Fruit fly (Drosophila melanogaster) whole organism, embryonic: ENCODE data around the gene WASp.
A peak's percentile ranks its signal among the peaks of the same experiment; 100 is the strongest.

Experiments
- Abd-B ChIP-seq: fragments of 200-800 bp; sonication (Bioruptor generic); optimal IDR thresholded peaks from 2 replicates; lab custom pipeline; 2018; ENCODE audit warnings: missing biosample characterization, mild to moderate bottlenecking, missing genetic modification characterization, moderate library complexity
- Blimp-1 ChIP-seq: fragments of 200-800 bp; sonication (Bioruptor generic); optimal IDR thresholded peaks from 3 replicates; lab custom pipeline; 2018; ENCODE audit warnings: missing biosample characterization, missing genetic modification characterization, mild to moderate bottlenecking, moderate library complexity, missing genetic modification reagents
- BtbVII ChIP-seq: fragments of 200-800 bp; sonication (Bioruptor generic); optimal IDR thresholded peaks from 3 replicates; lab custom pipeline; 2017; ENCODE audit warnings: missing biosample characterization, mild to moderate bottlenecking, missing genetic modification characterization
- CG10209 ChIP-seq: fragments of 200-800 bp; sonication (Bioruptor generic); optimal IDR thresholded peaks from 3 replicates; lab custom pipeline; 2017; ENCODE audit warnings: missing biosample characterization, mild to moderate bottlenecking, missing genetic modification characterization, missing genetic modification reagents
- CG11560 ChIP-seq: fragments of 200-800 bp; sonication (Bioruptor generic); IDR thresholded peaks from 3 replicates; pipeline ENCODE4 v1.3.6; 2022; ENCODE audit warnings: missing biosample characterization, missing genetic modification characterization
- CG12659 ChIP-seq: fragments of 200-800 bp; sonication (Bioruptor generic); optimal IDR thresholded peaks from 3 replicates; lab custom pipeline; 2017; ENCODE audit warnings: mild to moderate bottlenecking, missing biosample characterization, missing genetic modification reagents, missing genetic modification characterization
- CG2120 ChIP-seq: fragments of 200-800 bp; sonication (Bioruptor generic); optimal IDR thresholded peaks from 3 replicates; lab custom pipeline; 2016; ENCODE audit warnings: missing biosample characterization, missing genetic modification characterization
- CG2199 ChIP-seq: fragments of 200-800 bp; sonication (Bioruptor generic); IDR thresholded peaks from 3 replicates; pipeline ENCODE4 v1.3.6; 2022; ENCODE audit warnings: missing biosample characterization, missing genetic modification characterization
- CG31365 ChIP-seq: fragments of 200-800 bp; sonication (Bioruptor generic); optimal IDR thresholded peaks from 2 replicates; lab custom pipeline; 2018; ENCODE audit warnings: missing biosample characterization, mild to moderate bottlenecking, missing genetic modification characterization
- CG31441 ChIP-seq: fragments of 200-800 bp; sonication (Bioruptor generic); IDR thresholded peaks from 2 replicates; pipeline ENCODE4 v1.3.6; 2022; ENCODE audit warnings: missing biosample characterization, missing genetic modification characterization
- CG3995 ChIP-seq: fragments of 200-800 bp; sonication (Bioruptor generic); optimal IDR thresholded peaks from 3 replicates; lab custom pipeline; 2016; ENCODE audit warnings: missing biosample characterization, missing genetic modification characterization
- CG4328 ChIP-seq: fragments of 200-800 bp; sonication (Bioruptor generic); optimal IDR thresholded peaks from 3 replicates; lab custom pipeline; 2017; ENCODE audit warnings: missing biosample characterization, missing genetic modification reagents, missing genetic modification characterization
- CG4360 ChIP-seq: fragments of 200-800 bp; sonication (Bioruptor generic); IDR thresholded peaks from 2 replicates; pipeline ENCODE4 v1.3.6; 2022; ENCODE audit warnings: missing biosample characterization, missing genetic modification characterization
- CG6254 ChIP-seq: fragments of 200-800 bp; sonication (Bioruptor generic); optimal IDR thresholded peaks from 3 replicates; lab custom pipeline; 2017; ENCODE audit warnings: mild to moderate bottlenecking, missing biosample characterization, missing genetic modification reagents, missing genetic modification characterization
- CG6689 ChIP-seq: fragments of 200-800 bp; sonication (Bioruptor generic); IDR thresholded peaks from 2 replicates; pipeline ENCODE4 v1.3.6; 2022; ENCODE audit warnings: missing biosample characterization, missing genetic modification characterization
- CG6854 ChIP-seq: fragments of 200-800 bp; sonication (Bioruptor generic); optimal IDR thresholded peaks from 3 replicates; lab custom pipeline; 2017; ENCODE audit warnings: missing biosample characterization, mild to moderate bottlenecking, missing genetic modification characterization
- CG8944 ChIP-seq: fragments of 200-800 bp; sonication (Bioruptor generic); optimal IDR thresholded peaks from 3 replicates; lab custom pipeline; 2016; ENCODE audit warnings: missing biosample characterization, missing genetic modification characterization
- CG9932 ChIP-seq: fragments of 200-800 bp; sonication (Bioruptor generic); IDR thresholded peaks from 2 replicates; pipeline ENCODE4 v1.3.6; 2022; ENCODE audit warnings: missing biosample characterization, missing genetic modification characterization
- CkIIα-i1 ChIP-seq: fragments of 200-800 bp; sonication (Bioruptor generic); IDR thresholded peaks from 2 replicates; pipeline ENCODE4 v1.3.6; 2022; ENCODE audit warnings: missing biosample characterization, missing genetic modification characterization
- Doc3 ChIP-seq: fragments of 200-800 bp; sonication (Bioruptor generic); IDR thresholded peaks from 3 replicates; pipeline ENCODE4 v1.3.6; 2022; ENCODE audit warnings: missing biosample characterization, missing genetic modification characterization; ENCODE audit not compliant: partially characterized antibody
- H15 ChIP-seq: fragments of 200-800 bp; sonication (Bioruptor generic); IDR thresholded peaks from 3 replicates; pipeline ENCODE4 v1.3.6; 2022; ENCODE audit warnings: missing biosample characterization, missing genetic modification characterization
- HLH4C ChIP-seq: fragments of 200-800 bp; sonication (Bioruptor generic); IDR thresholded peaks from 3 replicates; pipeline ENCODE4 v1.3.6; 2022; ENCODE audit warnings: missing biosample characterization, missing genetic modification characterization; ENCODE audit not compliant: partially characterized antibody
- Hr3 ChIP-seq: fragments of 200-800 bp; sonication (Bioruptor generic); optimal IDR thresholded peaks from 3 replicates; lab custom pipeline; 2016; ENCODE audit warnings: missing biosample characterization, missing genetic modification characterization
- Hsf ChIP-seq: fragments of 200-800 bp; sonication (Bioruptor generic); optimal IDR thresholded peaks from 3 replicates; lab custom pipeline; 2016; ENCODE audit warnings: missing biosample characterization, missing genetic modification characterization
- NFAT ChIP-seq: fragments of 200-800 bp; sonication (Bioruptor generic); IDR thresholded peaks from 2 replicates; pipeline ENCODE4 v1.3.6; 2022; ENCODE audit warnings: missing biosample characterization, missing genetic modification characterization
- Oaz ChIP-seq: fragments of 200-800 bp; sonication (Bioruptor generic); IDR thresholded peaks from 2 replicates; pipeline ENCODE4 v1.3.6; 2022; ENCODE audit warnings: missing biosample characterization, missing genetic modification characterization
- Poxn ChIP-seq: fragments of 200-800 bp; sonication (Bioruptor generic); IDR thresholded peaks from 2 replicates; pipeline ENCODE4 v1.3.6; 2022; ENCODE audit warnings: missing biosample characterization, missing genetic modification characterization
- Ptx1 ChIP-seq: fragments of 200-800 bp; sonication (Bioruptor generic); IDR thresholded peaks from 2 replicates; pipeline ENCODE4 v1.3.6; 2022; ENCODE audit warnings: missing biosample characterization, missing genetic modification characterization
- Sry-β ChIP-seq: fragments of 200-800 bp; sonication (Bioruptor generic); optimal IDR thresholded peaks from 2 replicates; lab custom pipeline; 2018; ENCODE audit warnings: missing biosample characterization, mild to moderate bottlenecking, missing genetic modification characterization, moderate library complexity
- Trl ChIP-seq, 3 experiments: fragments of >200 bp in 2 of 3; fragments of 200-800 bp in 1 of 3; sonication (Bioruptor generic) in 1 of 3; optimal IDR thresholded peaks; 2 replicates in 1 of 3; 3 replicates in 2 of 3; lab custom pipeline; 2016 to 2017; ENCODE audit warnings: missing biosample characterization in 1 of 3, missing genetic modification characterization in 1 of 3
- Xrp1 ChIP-seq: fragments of 200-800 bp; sonication (Bioruptor generic); IDR thresholded peaks from 2 replicates; pipeline ENCODE4 v1.3.6; 2022; ENCODE audit warnings: missing biosample characterization, missing genetic modification characterization
- ab ChIP-seq: fragments of 200-800 bp; sonication (Bioruptor generic); optimal IDR thresholded peaks from 2 replicates; lab custom pipeline; 2016; ENCODE audit warnings: missing biosample characterization, missing genetic modification characterization
- bbx ChIP-seq: fragments of 200-800 bp; sonication (Bioruptor generic); IDR thresholded peaks from 2 replicates; pipeline ENCODE4 v1.3.6; 2022; ENCODE audit warnings: missing biosample characterization, missing genetic modification characterization; ENCODE audit not compliant: partially characterized antibody
- chn ChIP-seq: fragments of 200-800 bp; sonication (Bioruptor generic); optimal IDR thresholded peaks from 2 replicates; lab custom pipeline; 2016; ENCODE audit warnings: missing biosample characterization, missing genetic modification characterization
- ci ChIP-seq: fragments of 200-800 bp; sonication (Bioruptor generic); IDR thresholded peaks from 3 replicates; pipeline ENCODE4 v1.3.6; 2022; ENCODE audit warnings: missing biosample characterization, missing genetic modification characterization
- dimm ChIP-seq: fragments of 200-800 bp; sonication (Bioruptor generic); IDR thresholded peaks from 2 replicates; pipeline ENCODE4 v1.3.6; 2022; ENCODE audit warnings: missing biosample characterization, missing genetic modification characterization
- ewg ChIP-seq: fragments of 200-800 bp; sonication (Bioruptor generic); optimal IDR thresholded peaks from 3 replicates; lab custom pipeline; 2017; ENCODE audit warnings: mild to moderate bottlenecking, missing biosample characterization, missing genetic modification reagents, missing genetic modification characterization
- gsb ChIP-seq: fragments of 200-800 bp; sonication (Bioruptor generic); IDR thresholded peaks from 2 replicates; pipeline ENCODE4 v1.3.6; 2022; ENCODE audit warnings: missing biosample characterization, missing genetic modification characterization
- gt ChIP-seq: fragments of 200-800 bp; sonication (Bioruptor generic); IDR thresholded peaks from 2 replicates; pipeline ENCODE4 v1.3.6; 2022; ENCODE audit warnings: missing biosample characterization, missing genetic modification characterization
- mam ChIP-seq: fragments of 200-800 bp; sonication (Bioruptor generic); optimal IDR thresholded peaks from 3 replicates; lab custom pipeline; 2016; ENCODE audit warnings: missing biosample characterization, missing genetic modification characterization
- nau ChIP-seq: fragments of 200-800 bp; sonication (Bioruptor generic); optimal IDR thresholded peaks from 3 replicates; lab custom pipeline; 2017; ENCODE audit warnings: missing biosample characterization, mild to moderate bottlenecking, missing genetic modification characterization, missing genetic modification reagents
- nom ChIP-seq: fragments of 200-800 bp; sonication (Bioruptor generic); optimal IDR thresholded peaks from 2 replicates; lab custom pipeline; 2017; ENCODE audit warnings: missing biosample characterization, missing genetic modification characterization, mild to moderate bottlenecking, moderate library complexity, missing genetic modification reagents
- peb ChIP-seq: fragments of 200-800 bp; sonication (Bioruptor generic); IDR thresholded peaks from 2 replicates; pipeline ENCODE4 v1.3.6; 2022; ENCODE audit warnings: missing biosample characterization, missing genetic modification characterization
- row ChIP-seq: fragments of 200-800 bp; sonication (Bioruptor generic); IDR thresholded peaks from 3 replicates; pipeline ENCODE4 v1.3.6; 2022; ENCODE audit warnings: missing biosample characterization, missing genetic modification characterization
- sc ChIP-seq, 3 experiments: fragments of >200 bp in 2 of 3; fragments of 200-800 bp in 1 of 3; sonication (Bioruptor generic) in 1 of 3; optimal IDR thresholded peaks; 2 replicates in 2 of 3; 3 replicates in 1 of 3; lab custom pipeline; 2017; ENCODE audit warnings: mild to moderate bottlenecking in 1 of 3, missing biosample characterization in 1 of 3, missing genetic modification characterization in 1 of 3, missing genetic modification reagents in 1 of 3
- tin ChIP-seq: fragments of 200-800 bp; sonication (Bioruptor generic); optimal IDR thresholded peaks from 3 replicates; lab custom pipeline; 2016; ENCODE audit warnings: missing biosample characterization, missing genetic modification characterization
- tio ChIP-seq: fragments of 200-800 bp; sonication (Bioruptor generic); optimal IDR thresholded peaks from 2 replicates; lab custom pipeline; 2017; ENCODE audit warnings: missing biosample characterization, missing genetic modification characterization, inconsistent platforms
- vvl ChIP-seq: fragments of 200-800 bp; sonication (Bioruptor generic); IDR thresholded peaks from 2 replicates; pipeline ENCODE4 v1.3.6; 2022; ENCODE audit warnings: missing biosample characterization, missing genetic modification characterization
- zen ChIP-seq: fragments of 200-800 bp; sonication (Bioruptor generic); optimal IDR thresholded peaks from 3 replicates; lab custom pipeline; 2018; ENCODE audit warnings: missing biosample characterization, mild to moderate bottlenecking, missing genetic modification characterization, moderate library complexity

Gene WASp

dm6 chr3R:28811677-28812465, 20.0 kb downstream of the WASp start, which contains the start of gene Prp39 (continued):
- TF ChIP-seq Ptx1 (GFP tag; lab: Robert Waterston, UW) (peak; percentile 50), Blimp-1 (no peak), Hr3 (GFP tag; lab: Kevin White, UChicago) (peak; percentile 8), ab (GFP tag; lab: Kevin White, UChicago) (no peak), sc (optimal IDR thresholded peaks at IDR 0.05; lab: Kevin White, UChicago) (no peak), sc (GFP tag; optimal IDR thresholded peaks at IDR 0.05; lab: Kevin White, UChicago) (no peak), tio (GFP tag; lab: Kevin White, UChicago) (no peak), CG9932 (GFP tag; lab: Robert Waterston, UW) (peak; percentile 64), CG6689 (GFP tag; lab: Robert Waterston, UW) (peak; percentile 47; the same call in 1 of the 2 replicates), CG6254 (GFP tag; lab: Kevin White, UChicago) (no peak), Xrp1 (GFP tag; lab: Robert Waterston, UW) (peak; percentile 54; the same call in 1 of the 2 replicates), Hsf (GFP tag; lab: Kevin White, UChicago) (peak; percentile 25), CG4360 (GFP tag; lab: Robert Waterston, UW) (no peak), CG12659 (GFP tag; lab: Kevin White, UChicago) (no peak), CG4328 (no peak), CG31441 (no peak), vvl (GFP tag; lab: Robert Waterston, UW) (peak; percentile 77), gt (no peak), CG3995 (GFP tag; lab: Kevin White, UChicago) (no peak), nom (GFP tag; lab: Kevin White, UChicago) (no peak), chn (GFP tag; lab: Kevin White, UChicago) (peak; percentile 27), mam (GFP tag; lab: Kevin White, UChicago) (no peak), H15 (no peak), dimm (GFP tag; lab: Robert Waterston, UW) (no peak), ewg (GFP tag; lab: Kevin White, UChicago) (no peak), CG11560 (tag; lab: Robert Waterston, UW) (no peak), CG31365 (tag; lab: Kevin White, UChicago) (no peak), bbx (peak; percentile 69), CG2199 (GFP tag; lab: Robert Waterston, UW) (no peak), CG10209 (GFP tag; lab: Kevin White, UChicago) (no peak), tin (GFP tag; lab: Kevin White, UChicago) (no peak), HLH4C (GFP tag; lab: Robert Waterston, UW) (peak; percentile 74), row (GFP tag; lab: Robert Waterston, UW) (peak; percentile 81), CG2120 (peak; percentile 17), CG6854 (GFP tag; lab: Kevin White, UChicago) (no peak), BtbVII (GFP tag; lab: Kevin White, UChicago) (no peak), ci (GFP tag; lab: Robert Waterston, UW) (peak; percentile 56; the same call in 2 of the 3 replicates), Sry-β (GFP tag; lab: Kevin White, UChicago) (peak; percentile 92), Poxn (no peak), Oaz (no peak), Abd-B (no peak), CkIIα-i1 (GFP tag; lab: Robert Waterston, UW) (no peak), nau (GFP tag; lab: Kevin White, UChicago) (no peak), Doc3 (GFP tag; lab: Robert Waterston, UW) (peak; percentile 80), peb (GFP tag; lab: Robert Waterston, UW) (no peak), CG8944 (GFP tag; lab: Kevin White, UChicago) (no peak), gsb (GFP tag; lab: Robert Waterston, UW) (no peak), Trl (optimal IDR thresholded peaks at IDR 0.05; lab: Kevin White, UChicago) (no peak), Trl (GFP tag; optimal IDR thresholded peaks at IDR 0.05; lab: Kevin White, UChicago) (no peak), zen (tag; lab: Kevin White, UChicago) (no peak), NFAT (no peak; the same call in 1 of the 2 replicates)
